Fruit fly (Drosophila melanogaster): ENCODE results near the gene CG9919.

DNA sequence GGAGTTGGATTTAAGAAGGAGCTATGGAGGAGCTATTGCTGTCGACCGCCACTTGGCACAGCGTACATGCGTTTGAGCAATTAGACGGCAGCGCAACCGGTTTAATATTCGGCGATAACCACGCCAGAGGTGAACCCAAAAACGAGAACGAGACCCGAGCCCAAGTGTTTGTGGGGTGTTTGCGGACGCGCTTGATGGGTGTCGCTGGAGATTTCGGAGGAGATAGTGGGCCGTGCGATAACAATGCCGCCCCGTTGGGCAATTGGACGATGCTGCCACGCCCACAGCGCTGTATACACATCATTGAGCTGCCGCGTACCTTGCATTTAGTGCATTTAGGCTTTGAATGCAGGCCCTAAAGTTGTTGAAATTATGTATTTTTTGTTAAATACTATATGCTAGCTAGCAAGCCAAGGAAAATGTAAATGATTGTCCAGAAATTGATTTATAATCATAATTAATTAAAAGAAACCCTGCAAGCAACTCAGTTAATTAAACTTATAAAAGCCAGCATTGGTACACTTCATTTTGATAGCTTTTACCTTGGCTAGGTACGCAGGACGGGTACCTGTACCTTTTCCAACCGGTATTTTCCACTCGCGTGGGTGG is 22.1 kb downstream of the CG9919 start, which contains the start of gene Had1:
- no peak for TF ChIP-seq Sin3A (optimal IDR thresholded peaks at IDR 0.05)
- no peak for TF ChIP-seq Myc (optimal IDR thresholded peaks at IDR 0.05)
- no peak for TF ChIP-seq h (optimal IDR thresholded peaks at IDR 0.05)
- TF ChIP-seq psq (optimal IDR thresholded peaks at IDR 0.05), result no peak
- TF ChIP-seq ttk (optimal IDR thresholded peaks at IDR 0.05), result no peak
- TF ChIP-seq insv (optimal IDR thresholded peaks at IDR 0.05), result no peak
